Fruit fly (Drosophila melanogaster): Measurements from ENCODE around the gene CG6813.

The CG6813 gene

DNA sequence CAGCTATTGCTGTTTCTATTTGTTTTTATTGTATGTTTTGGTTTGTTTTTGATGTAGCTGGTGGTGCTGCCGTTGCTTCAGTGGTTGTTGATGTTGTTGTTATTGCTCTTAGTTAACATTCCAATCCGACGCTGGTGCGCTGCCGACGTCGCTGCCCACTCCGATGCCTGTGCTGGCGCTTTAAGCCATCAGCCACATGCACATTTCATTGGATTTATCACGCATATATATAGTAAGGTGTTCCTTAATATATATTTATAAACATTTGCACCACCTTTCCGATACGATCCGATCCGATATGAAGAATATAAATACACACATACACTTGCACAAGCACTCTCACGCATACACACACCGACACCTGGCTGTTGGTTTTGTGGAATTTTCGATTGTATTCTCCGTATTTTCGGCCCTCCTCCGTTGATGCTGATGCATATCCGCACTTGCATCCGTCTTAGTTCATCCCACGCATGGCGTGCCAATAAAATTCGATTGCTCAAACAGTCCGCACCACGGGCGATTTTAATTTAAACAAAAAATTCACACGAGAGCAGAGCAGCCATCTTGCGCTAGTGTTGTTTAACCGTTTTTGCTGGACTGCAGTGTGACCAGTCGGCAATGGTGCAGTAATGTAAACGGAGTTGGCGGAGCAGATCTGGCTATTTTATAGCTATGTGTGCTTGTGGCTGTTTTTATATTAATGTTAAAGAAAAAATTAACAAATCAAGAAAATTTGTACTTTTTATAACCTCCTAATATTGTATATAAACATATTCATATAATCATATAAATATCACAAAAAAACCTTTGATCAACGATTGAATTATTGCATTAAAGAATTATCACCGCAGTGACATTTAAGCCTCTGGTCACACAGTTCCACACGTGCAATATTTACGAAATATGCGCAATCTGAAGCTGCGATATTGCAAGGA is 23.9 kb upstream of the CG6813 start, which contains the start of the genes Csk and Elp1 (continued):
- TF ChIP-seq ERR (GFP tag; optimal IDR thresholded peaks at IDR 0.05) (no peak), kah (GFP tag; optimal IDR thresholded peaks at IDR 0.05) (peak; percentile 56), so (GFP tag; IDR thresholded peaks at IDR 0.05) (no peak), zfh2 (GFP tag; optimal IDR thresholded peaks at IDR 0.05) (peak; percentile 71), inv (GFP tag; IDR thresholded peaks at IDR 0.05; ENCODE audit: partially characterized antibody) (peak; percentile 37; the same call in 1 of the 2 replicates), dpn (GFP tag; optimal IDR thresholded peaks at IDR 0.05) (peak; percentile 50 to 63), Fer2 (tag; optimal IDR thresholded peaks at IDR 0.05) (peak; percentile 33), odd (GFP tag; optimal IDR thresholded peaks at IDR 0.05) (no peak), Jarid2 (GFP tag; optimal IDR thresholded peaks at IDR 0.05) (peak; percentile 30), CG32767 (GFP tag; IDR thresholded peaks at IDR 0.05) (peak; percentile 43; the same call in 1 of the 2 replicates), pum (GFP tag; optimal IDR thresholded peaks at IDR 0.05) (peak; percentile 12), Fer1 (GFP tag; optimal IDR thresholded peaks at IDR 0.05) (peak; percentile 60), CG6254 (GFP tag; optimal IDR thresholded peaks at IDR 0.05) (no peak), tx (GFP tag; optimal IDR thresholded peaks at IDR 0.05) (no peak), CG11723 (GFP tag; optimal IDR thresholded peaks at IDR 0.05) (peak; percentile 21), bsh (GFP tag; optimal IDR thresholded peaks at IDR 0.05) (peak in 1 of 2 experiments; percentile 40), lilli (GFP tag; optimal IDR thresholded peaks at IDR 0.05) (peak; percentile 55), CG17829 (tag; optimal IDR thresholded peaks at IDR 0.05) (peak; percentile 73), CG13894 (tag; optimal IDR thresholded peaks at IDR 0.05) (peak; percentile 50), oc (tag; optimal IDR thresholded peaks at IDR 0.05) (no peak), cwo (GFP tag; optimal IDR thresholded peaks at IDR 0.05) (peak; percentile 61), Hey (tag; optimal IDR thresholded peaks at IDR 0.05) (no peak), gfzf (GFP tag; optimal IDR thresholded peaks at IDR 0.05) (peak; percentile 82), CG31441 (GFP tag; IDR thresholded peaks at IDR 0.05) (peak; percentile 66; the same call in 1 of the 2 replicates), CG2889 (GFP tag; IDR thresholded peaks at IDR 0.05) (no peak), CG11695 (GFP tag; IDR thresholded peaks at IDR 0.05) (no peak), CG14014 (GFP tag; IDR thresholded peaks at IDR 0.05) (peak; percentile 46; the same call in 1 of the 2 replicates), CG7786 (GFP tag; optimal IDR thresholded peaks at IDR 0.05) (no peak), Dek (tag; optimal IDR thresholded peaks at IDR 0.05) (peak; percentile 73), E2f2 (GFP tag; IDR thresholded peaks at IDR 0.05) (peak; percentile 40), CG33557 (GFP tag; optimal IDR thresholded peaks at IDR 0.05) (peak; percentile 40), ranshi (GFP tag; IDR thresholded peaks at IDR 0.05) (no peak), CG6791 (GFP tag; IDR thresholded peaks at IDR 0.05; ENCODE audit: partially characterized antibody) (no peak; the same call in 2 of the 3 replicates), seq (GFP tag; IDR thresholded peaks at IDR 0.05) (0 out of 2 replicates have a peak, but pooled peaks have one; percentile 15), CG3726 (GFP tag; IDR thresholded peaks at IDR 0.05) (no peak), pros (GFP tag; optimal IDR thresholded peaks at IDR 0.05) (no peak), her (GFP tag; optimal IDR thresholded peaks at IDR 0.05) (peak; percentile 27), jing (GFP tag; optimal IDR thresholded peaks at IDR 0.05) (no peak), Oli (tag; optimal IDR thresholded peaks at IDR 0.05) (peak; percentile 29), Opbp (GFP tag; IDR thresholded peaks at IDR 0.05; ENCODE audit: partially characterized antibody) (0 out of 3 replicates have a peak, but pooled peaks have one; percentile 12), Atf-2 (GFP tag; optimal IDR thresholded peaks at IDR 0.05) (peak; percentile 6), pnt (GFP tag; optimal IDR thresholded peaks at IDR 0.05) (no peak), CG7987 (GFP tag; optimal IDR thresholded peaks at IDR 0.05) (no peak), CG31224 (GFP tag; IDR thresholded peaks at IDR 0.05) (no peak), lov (optimal IDR thresholded peaks at IDR 0.05) (no peak), lov (GFP tag; IDR thresholded peaks at IDR 0.05) (no peak), CG6683 (GFP tag; optimal IDR thresholded peaks at IDR 0.05) (no peak), abd-A (tag; optimal IDR thresholded peaks at IDR 0.05) (peak; percentile 25)

Measured in whole organism, embryonic.